Worm (Caenorhabditis elegans) whole organism, L3 larva: ENCODE data around the gene mrpl-16.
A peak's percentile ranks its signal among the peaks of the same experiment; 100 is the strongest.

Experiments used
- R02D3.7 ChIP-seq: fragments of 150-350 bp; optimal IDR thresholded peaks from 2 replicates; lab custom pipeline; 2014; ENCODE audit warnings: missing biosample characterization, missing genetic modification characterization
- ama-1 ChIP-seq: fragments of 150-350 bp; optimal IDR thresholded peaks from 2 replicates; lab custom pipeline; 2018
- fos-1 ChIP-seq: fragments of 150-350 bp; optimal IDR thresholded peaks from 2 replicates; lab custom pipeline; 2014; ENCODE audit warnings: missing biosample characterization, missing genetic modification characterization
- nhr-11 ChIP-seq: fragments of 150-350 bp; optimal IDR thresholded peaks from 2 replicates; lab custom pipeline; 2014; ENCODE audit warnings: missing biosample characterization, missing genetic modification characterization
- skn-1 ChIP-seq: fragments of 150-350 bp; optimal IDR thresholded peaks from 2 replicates; lab custom pipeline; 2014; ENCODE audit warnings: missing biosample characterization, missing genetic modification characterization
- ztf-11 ChIP-seq: fragments of 150-350 bp; optimal IDR thresholded peaks from 2 replicates; lab custom pipeline; 2014; ENCODE audit warnings: missing biosample characterization, missing genetic modification characterization

ce11 chrIII:4754001-4754561 lies 49.9 kb downstream of the mrpl-16 start, which contains the start of the genes rps-0 and rbg-3:
- no peak for TF ChIP-seq fos-1 (tag; lab: Kevin White, UChicago)
- peak; percentile 99 for TF ChIP-seq R02D3.7 (tag; lab: Kevin White, UChicago)
- TF ChIP-seq nhr-11 (tag; lab: Kevin White, UChicago) = peak; percentile 64
- no peak for TF ChIP-seq ztf-11
- TF ChIP-seq skn-1 = peak; percentile 62
- TF ChIP-seq ama-1 = peak; percentile 41
